Worm (Caenorhabditis elegans) whole organism, L4/young adult: ENCODE measurements around the gene wdr-5.2.

ENCODE experiments used
- W03F9.2 ChIP-seq: fragments of 150-350 bp; optimal IDR thresholded peaks from 2 replicates; lab custom pipeline; 2014; ENCODE audit warnings: missing biosample characterization, missing genetic modification characterization
- dao-5 ChIP-seq: sonication (generic microtip); optimal IDR thresholded peaks from 2 replicates; lab custom pipeline; 2016; ENCODE audit warnings: missing genotype, missing genetic modification characterization, moderate library complexity, missing compliant biosample characterization

ce11 chrX:14334151-14334550, 15.8 kb upstream of the wdr-5.2 start:
- TF ChIP-seq W03F9.2 (tag; lab: Kevin White, UChicago), result no peak
- TF ChIP-seq dao-5 (tag; lab: Kevin White, UChicago), result no peak
